Fruit fly (Drosophila melanogaster) whole organism, embryonic: Measurements from ENCODE around the gene CG12017.

Experiments used
- CG10366 ChIP-seq: fragments of 200-800 bp; sonication (Bioruptor generic); IDR thresholded peaks from 2 replicates; pipeline ENCODE4 v1.3.6; 2022; ENCODE audit warnings: missing biosample characterization, missing genetic modification characterization
- CG10959 ChIP-seq: fragments of 200-800 bp; sonication (Bioruptor generic); IDR thresholded peaks from 2 replicates; pipeline ENCODE4 v1.3.6; 2022; ENCODE audit warnings: missing biosample characterization, missing genetic modification characterization
- CG11085 ChIP-seq: fragments of 200-800 bp; sonication (Bioruptor generic); IDR thresholded peaks from 2 replicates; pipeline ENCODE4 v1.3.6; 2022; ENCODE audit warnings: missing biosample characterization, missing genetic modification characterization
- CG11398 ChIP-seq: fragments of 200-800 bp; sonication (Bioruptor generic); optimal IDR thresholded peaks from 2 replicates; lab custom pipeline; 2016; ENCODE audit warnings: missing biosample characterization, missing genetic modification characterization
- CG12104 ChIP-seq: fragments of 200-800 bp; sonication (Bioruptor generic); optimal IDR thresholded peaks from 3 replicates; lab custom pipeline; 2016; ENCODE audit warnings: missing biosample characterization, missing genetic modification characterization
- CG12299 ChIP-seq: fragments of 200-800 bp; sonication (Bioruptor generic); optimal IDR thresholded peaks from 2 replicates; lab custom pipeline; 2018; ENCODE audit warnings: missing biosample characterization, mild to moderate bottlenecking, missing genetic modification characterization
- CG12942 ChIP-seq: fragments of 200-800 bp; sonication (Bioruptor generic); optimal IDR thresholded peaks from 3 replicates; lab custom pipeline; 2016; ENCODE audit warnings: missing biosample characterization, missing genetic modification characterization
- CG14050 ChIP-seq: fragments of 200-800 bp; sonication (Bioruptor generic); IDR thresholded peaks from 3 replicates; pipeline ENCODE4 v1.3.6; 2022; ENCODE audit warnings: missing biosample characterization, missing genetic modification characterization
- CG15479 ChIP-seq: fragments of 200-800 bp; sonication (Bioruptor generic); optimal IDR thresholded peaks from 3 replicates; lab custom pipeline; 2019; ENCODE audit warnings: missing biosample characterization, mild to moderate bottlenecking, missing genetic modification characterization, moderate library complexity
- CG17359 ChIP-seq: fragments of 200-800 bp; sonication (Bioruptor generic); optimal IDR thresholded peaks from 3 replicates; lab custom pipeline; 2018; ENCODE audit warnings: missing biosample characterization, mild to moderate bottlenecking, missing genetic modification characterization, moderate library complexity
- CG1792 ChIP-seq: fragments of 200-800 bp; sonication (Bioruptor generic); optimal IDR thresholded peaks from 2 replicates; lab custom pipeline; 2016; ENCODE audit warnings: missing biosample characterization, missing genetic modification characterization
- CG3407 ChIP-seq: fragments of 200-800 bp; sonication (Bioruptor generic); optimal IDR thresholded peaks from 2 replicates; lab custom pipeline; 2018; ENCODE audit warnings: missing biosample characterization, mild to moderate bottlenecking, missing genetic modification characterization
- CG3726 ChIP-seq: fragments of 200-800 bp; sonication (Bioruptor generic); IDR thresholded peaks from 3 replicates; pipeline ENCODE4, ENCODE4 v1.3.6; 2022; ENCODE audit warnings: missing biosample characterization, missing genetic modification characterization
- CG4360 ChIP-seq: fragments of 200-800 bp; sonication (Bioruptor generic); IDR thresholded peaks from 2 replicates; pipeline ENCODE4 v1.3.6; 2022; ENCODE audit warnings: missing biosample characterization, missing genetic modification characterization
- CG5180 ChIP-seq: fragments of 200-800 bp; sonication (Bioruptor generic); optimal IDR thresholded peaks from 3 replicates; lab custom pipeline; 2017; ENCODE audit warnings: missing biosample characterization, missing genetic modification characterization, mild to moderate bottlenecking, moderate library complexity, missing genetic modification reagents
- CG7745 ChIP-seq: fragments of 200-800 bp; sonication (Bioruptor generic); optimal IDR thresholded peaks from 2 replicates; lab custom pipeline; 2018; ENCODE audit warnings: missing biosample characterization, mild to moderate bottlenecking, missing genetic modification characterization, moderate library complexity
- CG8089 ChIP-seq: fragments of 200-800 bp; sonication (Bioruptor generic); optimal IDR thresholded peaks from 3 replicates; lab custom pipeline; 2016; ENCODE audit warnings: missing biosample characterization, missing genetic modification characterization
- CG9215 ChIP-seq: fragments of 200-800 bp; sonication (Bioruptor generic); IDR thresholded peaks from 2 replicates; pipeline ENCODE4 v1.3.6; 2022; ENCODE audit warnings: missing biosample characterization, missing genetic modification characterization
- D19A ChIP-seq: fragments of 200-800 bp; optimal IDR thresholded peaks from 3 replicates; lab custom pipeline; 2019; ENCODE audit warnings: missing biosample characterization, mild to moderate bottlenecking, missing genetic modification characterization, moderate library complexity
- Dref ChIP-seq: fragments of 200-800 bp; sonication (Bioruptor generic); IDR thresholded peaks from 2 replicates; pipeline ENCODE4 v1.3.6; 2022; ENCODE audit warnings: missing biosample characterization, missing genetic modification characterization
- ERR ChIP-seq: fragments of 200-800 bp; sonication (Bioruptor generic); optimal IDR thresholded peaks from 2 replicates; lab custom pipeline; 2016; ENCODE audit warnings: missing biosample characterization, missing genetic modification characterization
- H15 ChIP-seq: fragments of 200-800 bp; sonication (Bioruptor generic); IDR thresholded peaks from 3 replicates; pipeline ENCODE4 v1.3.6; 2022; ENCODE audit warnings: missing biosample characterization, missing genetic modification characterization
- HLH3B ChIP-seq: fragments of 200-800 bp; sonication (Bioruptor generic); IDR thresholded peaks from 2 replicates; pipeline ENCODE4 v1.3.6; 2022; ENCODE audit warnings: missing biosample characterization, missing genetic modification characterization
- Lpt ChIP-seq: fragments of >200 bp; optimal IDR thresholded peaks from 2 replicates; lab custom pipeline; 2018; ENCODE audit warnings: missing biosample characterization, missing genetic modification characterization
- Nf-YA ChIP-seq: fragments of 200-800 bp; sonication (Bioruptor generic); IDR thresholded peaks from 2 replicates; pipeline ENCODE4 v1.3.6; 2022; ENCODE audit warnings: missing biosample characterization, missing genetic modification characterization
- Sin3A ChIP-seq: fragments of >200 bp; optimal IDR thresholded peaks from 2 replicates; lab custom pipeline; 2018
- Tbp ChIP-seq: fragments of >200 bp; optimal IDR thresholded peaks from 2 replicates; lab custom pipeline; 2018; ENCODE audit warnings: missing biosample characterization, missing genetic modification characterization
- amos ChIP-seq: fragments of 200-800 bp; sonication (Bioruptor generic); IDR thresholded peaks from 2 replicates; pipeline ENCODE4 v1.3.6; 2022; ENCODE audit warnings: missing biosample characterization, missing genetic modification characterization; ENCODE audit not compliant: partially characterized antibody
- ash1 ChIP-seq: fragments of 200-800 bp; sonication (Bioruptor generic); optimal IDR thresholded peaks from 2 replicates; lab custom pipeline; 2018; ENCODE audit warnings: missing biosample characterization, mild to moderate bottlenecking, missing genetic modification characterization
- bab2 ChIP-seq: fragments of 200-800 bp; sonication (Bioruptor generic); optimal IDR thresholded peaks from 2 replicates; lab custom pipeline; 2016; ENCODE audit warnings: missing biosample characterization, missing genetic modification characterization
- bigmax ChIP-seq: fragments of 200-800 bp; sonication (Bioruptor generic); optimal IDR thresholded peaks from 2 replicates; lab custom pipeline; 2018; ENCODE audit warnings: missing biosample characterization, mild to moderate bottlenecking, missing genetic modification characterization
- caup ChIP-seq: fragments of 200-800 bp; sonication (Bioruptor generic); optimal IDR thresholded peaks from 3 replicates; lab custom pipeline; 2017; ENCODE audit warnings: missing biosample characterization, mild to moderate bottlenecking, missing genetic modification characterization, moderate library complexity; ENCODE audit not compliant: severe bottlenecking
- ci ChIP-seq: fragments of 200-800 bp; sonication (Bioruptor generic); IDR thresholded peaks from 3 replicates; pipeline ENCODE4 v1.3.6; 2022; ENCODE audit warnings: missing biosample characterization, missing genetic modification characterization
- exex ChIP-seq: fragments of 200-800 bp; sonication (Bioruptor generic); optimal IDR thresholded peaks from 4 replicates; lab custom pipeline; 2018; ENCODE audit warnings: missing biosample characterization, mild to moderate bottlenecking, missing genetic modification characterization, moderate library complexity
- gce ChIP-seq: fragments of 200-800 bp; sonication (Bioruptor generic); IDR thresholded peaks from 3 replicates; pipeline ENCODE4 v1.3.6; 2022; ENCODE audit warnings: missing biosample characterization, missing genetic modification characterization
- gfzf ChIP-seq: fragments of 200-800 bp; sonication (Bioruptor generic); optimal IDR thresholded peaks from 2 replicates; lab custom pipeline; 2016; ENCODE audit warnings: missing biosample characterization, mild to moderate bottlenecking, missing genetic modification characterization, moderate library complexity
- her ChIP-seq: fragments of 200-800 bp; sonication (Bioruptor generic); optimal IDR thresholded peaks from 2 replicates; lab custom pipeline; 2016; ENCODE audit warnings: missing biosample characterization, missing genetic modification characterization
- kay ChIP-seq: fragments of 200-800 bp; sonication (Bioruptor generic); optimal IDR thresholded peaks from 2 replicates; lab custom pipeline; 2016; ENCODE audit warnings: missing biosample characterization, missing genetic modification characterization
- klu ChIP-seq: fragments of 200-800 bp; sonication (Bioruptor generic); IDR thresholded peaks from 2 replicates; pipeline ENCODE4 v1.3.6; 2022; ENCODE audit warnings: missing biosample characterization, missing genetic modification characterization
- lbe ChIP-seq: fragments of 200-800 bp; sonication (Bioruptor generic); optimal IDR thresholded peaks from 2 replicates; lab custom pipeline; 2016; ENCODE audit warnings: missing biosample characterization, mild to moderate bottlenecking, missing genetic modification characterization
- odd ChIP-seq: fragments of 200-800 bp; sonication (Bioruptor generic); optimal IDR thresholded peaks from 2 replicates; lab custom pipeline; 2017; ENCODE audit warnings: missing biosample characterization, mild to moderate bottlenecking, missing genetic modification characterization
- org-1 ChIP-seq: fragments of 200-800 bp; sonication (Bioruptor generic); optimal IDR thresholded peaks from 2 replicates; lab custom pipeline; 2017; ENCODE audit warnings: missing biosample characterization, missing genetic modification characterization
- p53 ChIP-seq: fragments of 200-800 bp; sonication (Bioruptor generic); optimal IDR thresholded peaks from 2 replicates; lab custom pipeline; 2016; ENCODE audit warnings: missing biosample characterization, missing genetic modification characterization
- shn ChIP-seq: fragments of 200-800 bp; sonication (Bioruptor generic); optimal IDR thresholded peaks from 3 replicates; lab custom pipeline; 2016; ENCODE audit warnings: missing biosample characterization, missing genetic modification characterization
- sob ChIP-seq: fragments of 200-800 bp; sonication (Bioruptor generic); IDR thresholded peaks from 2 replicates; pipeline ENCODE4 v1.3.6; 2022; ENCODE audit warnings: missing biosample characterization, missing genetic modification characterization
- sr ChIP-seq: fragments of 200-800 bp; sonication (Bioruptor generic); IDR thresholded peaks from 3 replicates; pipeline ENCODE4 v1.3.6; 2022; ENCODE audit warnings: missing biosample characterization, missing genetic modification characterization

Gene CG12017

DNA sequence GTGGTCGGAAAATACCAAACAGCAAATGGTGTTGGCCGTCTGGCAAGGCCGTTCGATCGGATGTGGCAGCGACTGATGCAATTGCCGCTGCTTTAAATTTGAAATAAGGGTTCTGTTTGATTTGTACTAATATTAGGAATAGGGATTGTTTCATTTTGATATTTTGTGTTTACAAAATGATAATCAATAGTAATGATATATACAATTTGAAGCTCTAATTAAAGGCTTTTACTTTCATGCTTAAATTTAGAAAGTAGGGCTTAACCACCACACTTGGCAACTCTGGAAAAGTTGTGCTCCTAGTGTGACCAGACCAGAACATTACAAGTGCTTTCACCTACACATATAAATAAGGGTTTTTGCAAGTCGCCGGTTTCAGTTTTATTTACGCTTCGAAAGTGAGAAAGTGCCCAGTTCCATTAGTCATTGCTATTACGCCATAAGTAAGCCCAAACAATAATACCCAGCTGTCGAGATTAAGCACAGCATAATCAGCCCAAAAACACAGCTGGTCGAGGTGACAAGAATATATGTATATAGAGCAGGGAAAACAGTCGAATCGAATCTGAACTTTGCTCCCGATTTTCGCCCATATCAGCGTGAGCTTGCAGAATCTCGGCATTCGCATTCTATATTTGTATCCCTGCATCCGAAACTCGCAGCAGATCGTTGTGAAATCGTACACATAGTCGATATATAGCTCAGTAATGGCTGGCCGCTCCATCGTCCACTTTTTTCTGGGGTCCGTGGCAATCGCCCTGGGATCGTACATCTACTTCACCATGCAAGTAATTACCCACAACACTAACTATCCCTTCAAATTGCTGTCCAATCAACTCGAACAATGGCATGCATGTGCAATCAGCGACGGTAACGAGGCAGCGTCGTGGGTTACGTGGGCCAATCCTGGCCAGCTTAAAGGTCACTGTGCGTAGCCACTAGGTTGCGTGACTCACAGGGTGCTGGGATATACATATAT, 46.2 kb downstream of the CG12017 start, which contains the start of gene Gtpx (continued):
- TF ChIP-seq CG12942 (GFP tag; lab: Kevin White, UChicago) (no peak), CG12104 (GFP tag; lab: Kevin White, UChicago) (no peak), her (GFP tag; lab: Kevin White, UChicago) (no peak), CG12299 (no peak), odd (GFP tag; lab: Kevin White, UChicago) (no peak), H15 (no peak), gce (no peak), CG7745 (tag; lab: Kevin White, UChicago) (no peak), p53 (GFP tag; lab: Kevin White, UChicago) (peak; percentile 31), sob (GFP tag; lab: Robert Waterston, UW) (no peak), gfzf (peak; percentile 87), CG10366 (no peak; the same call in 1 of the 2 replicates), Dref (peak; percentile 31; the same call in 1 of the 2 replicates), CG5180 (no peak), org-1 (GFP tag; lab: Kevin White, UChicago) (no peak), ERR (no peak), bab2 (GFP tag; lab: Kevin White, UChicago) (no peak), shn (GFP tag; lab: Kevin White, UChicago) (no peak), CG10959 (no peak), CG15479 (GFP tag; lab: Kevin White, UChicago) (no peak), CG3407 (GFP tag; lab: Kevin White, UChicago) (no peak), HLH3B (GFP tag; lab: Robert Waterston, UW) (no peak), lbe (GFP tag; lab: Kevin White, UChicago) (peak; percentile 35), Tbp (no peak), ci (GFP tag; lab: Robert Waterston, UW) (peak; percentile 21; the same call in 1 of the 3 replicates), CG14050 (GFP tag; lab: Robert Waterston, UW) (no peak), Lpt (GFP tag; lab: Kevin White, UChicago) (no peak)

DNA sequence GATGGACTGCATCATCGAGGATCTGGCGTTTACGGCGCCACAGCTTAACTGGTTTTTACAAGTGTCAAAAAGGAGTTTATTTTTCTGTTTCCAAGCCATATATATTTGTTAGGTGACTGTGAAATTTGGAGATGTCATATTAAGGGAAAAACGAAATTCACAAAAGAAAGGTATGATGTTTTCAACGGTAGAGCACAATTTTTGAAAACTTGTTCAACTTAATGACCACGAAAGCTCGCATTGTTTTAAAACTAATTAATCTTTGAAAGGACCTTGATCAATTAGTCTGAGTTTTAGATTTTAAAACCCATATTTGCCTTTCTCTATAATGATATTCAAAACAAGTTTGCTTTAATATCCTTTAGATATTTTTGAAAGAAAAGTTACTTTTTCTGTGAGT, 48.7 kb downstream of the CG12017 start, which contains the start of gene Strip:
Gene Strip (minus strand): TSS at position 101 of the 400 bp plus-strand sequence.
- TF ChIP-seq CG4360 (GFP tag; lab: Robert Waterston, UW), result no peak
- no peak for TF ChIP-seq CG11398
- no peak for TF ChIP-seq Nf-YA (GFP tag; lab: Robert Waterston, UW)
- no peak for TF ChIP-seq bigmax
- no peak for TF ChIP-seq CG9215 (GFP tag; lab: Robert Waterston, UW)
- no peak for TF ChIP-seq CG1792 (GFP tag; lab: Kevin White, UChicago)
- TF ChIP-seq caup (GFP tag; lab: Kevin White, UChicago), result no peak
- no peak for TF ChIP-seq sr
- no peak for TF ChIP-seq CG11085 (GFP tag; lab: Robert Waterston, UW)
- no peak for TF ChIP-seq kay (GFP tag; lab: Kevin White, UChicago)
- TF ChIP-seq D19A (tag; lab: Kevin White, UChicago), result no peak

DNA sequence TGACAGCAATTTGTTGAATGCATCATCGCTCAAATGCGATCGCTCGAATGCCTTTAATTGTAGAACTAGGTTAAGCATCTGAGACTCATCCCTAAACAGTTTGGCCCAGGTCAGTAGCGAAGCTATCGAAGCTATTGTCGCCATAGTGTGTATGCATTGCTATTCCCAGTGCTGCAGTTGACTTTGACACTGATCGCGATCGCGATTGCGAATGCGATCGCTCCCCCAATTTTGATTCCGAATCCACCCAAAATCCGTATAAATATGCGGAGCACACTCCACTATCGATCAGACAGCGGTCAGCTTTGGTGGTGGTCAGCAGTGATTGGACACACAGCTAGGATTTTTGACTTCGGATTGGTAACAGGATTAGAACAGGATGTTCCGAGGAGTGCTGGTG, 49.7 kb downstream of the CG12017 start, which contains the start of gene CG14961:
Gene CG14961 (plus strand): TSS at position 301 of the 400 bp plus-strand sequence.
- TF ChIP-seq CG3726 (no peak), Sin3A (lab: Kevin White, UChicago) (no peak), klu (GFP tag; lab: Robert Waterston, UW) (no peak), amos (GFP tag; lab: Robert Waterston, UW) (no peak), ash1 (GFP tag; lab: Kevin White, UChicago) (no peak), exex (tag; lab: Kevin White, UChicago) (no peak), CG17359 (tag; lab: Kevin White, UChicago) (no peak), CG8089 (GFP tag; lab: Kevin White, UChicago) (no peak)
